Worm (Caenorhabditis elegans) whole organism, young adult: ENCODE results near the gene F41C3.2.

Experiments used
- F23B12.7 ChIP-seq: sonication (generic microtip); optimal IDR thresholded peaks from 2 replicates; lab custom pipeline; 2017; ENCODE audit warnings: missing genetic modification characterization, mild to moderate bottlenecking, missing compliant biosample characterization, antibody characterized with exemption, moderate library complexity; ENCODE audit not compliant: insufficient read depth
- F37B4.10 ChIP-seq: fragments of 200-800 bp; sonication (Bioruptor generic); IDR thresholded peaks from 2 replicates; pipeline ENCODE4 v1.3.6; 2022; ENCODE audit warnings: missing genetic modification characterization, missing compliant biosample characterization
- F57A8.1 ChIP-seq: fragments of 200-800 bp; sonication (Bioruptor generic); optimal IDR thresholded peaks from 2 replicates; lab custom pipeline; 2018; ENCODE audit warnings: mild to moderate bottlenecking, missing genetic modification characterization, moderate library complexity, missing compliant biosample characterization
- ama-1 ChIP-seq, 3 experiments: fragments of 150-350 bp in 1 of 3; sonication (generic microtip) in 2 of 3; optimal IDR thresholded peaks; 2 replicates each; lab custom pipeline; 2014 to 2018; ENCODE audit warnings: missing biosample characterization in 2 of 3, missing genetic modification characterization in 2 of 3, missing genetic modification reagents in 2 of 3
- attf-5 ChIP-seq: fragments of 200-800 bp; sonication (Bioruptor generic); optimal IDR thresholded peaks from 2 replicates; lab custom pipeline; 2018; ENCODE audit warnings: mild to moderate bottlenecking, missing genetic modification characterization, missing compliant biosample characterization
- ccch-3 ChIP-seq: fragments of 200-800 bp; sonication (Bioruptor generic); optimal IDR thresholded peaks from 2 replicates; lab custom pipeline; 2018; ENCODE audit warnings: mild to moderate bottlenecking, missing genetic modification characterization, missing compliant biosample characterization
- die-1 ChIP-seq: sonication (generic microtip); optimal IDR thresholded peaks from 2 replicates; lab custom pipeline; 2016; ENCODE audit warnings: missing genotype, mild to moderate bottlenecking, missing genetic modification characterization, missing compliant biosample characterization
- dox-1 ChIP-seq: fragments of 200-800 bp; sonication (Bioruptor generic); IDR thresholded peaks from 2 replicates; pipeline ENCODE4 v1.3.6; 2022; ENCODE audit warnings: missing genetic modification reagents, missing genetic modification characterization, missing compliant biosample characterization
- him-1 ChIP-seq: sonication (generic microtip); optimal IDR thresholded peaks from 2 replicates; lab custom pipeline; 2016; ENCODE audit warnings: missing genotype, missing genetic modification reagents, missing genetic modification characterization, missing compliant biosample characterization
- lsl-1 ChIP-seq: fragments of 200-800 bp; sonication (Bioruptor generic); optimal IDR thresholded peaks from 2 replicates; lab custom pipeline; 2018; ENCODE audit warnings: mild to moderate bottlenecking, missing genetic modification characterization, moderate library complexity, missing compliant biosample characterization
- nfya-2 ChIP-seq: fragments of 200-800 bp; sonication (Bioruptor generic); IDR thresholded peaks from 2 replicates; pipeline ENCODE4 v1.3.6; 2022; ENCODE audit warnings: missing genetic modification reagents, missing genetic modification characterization, missing compliant biosample characterization
- xnd-1 ChIP-seq: sonication (generic microtip); optimal IDR thresholded peaks from 2 replicates; lab custom pipeline; 2016; ENCODE audit warnings: missing genotype, missing genetic modification reagents, missing genetic modification characterization, missing compliant biosample characterization

DNA sequence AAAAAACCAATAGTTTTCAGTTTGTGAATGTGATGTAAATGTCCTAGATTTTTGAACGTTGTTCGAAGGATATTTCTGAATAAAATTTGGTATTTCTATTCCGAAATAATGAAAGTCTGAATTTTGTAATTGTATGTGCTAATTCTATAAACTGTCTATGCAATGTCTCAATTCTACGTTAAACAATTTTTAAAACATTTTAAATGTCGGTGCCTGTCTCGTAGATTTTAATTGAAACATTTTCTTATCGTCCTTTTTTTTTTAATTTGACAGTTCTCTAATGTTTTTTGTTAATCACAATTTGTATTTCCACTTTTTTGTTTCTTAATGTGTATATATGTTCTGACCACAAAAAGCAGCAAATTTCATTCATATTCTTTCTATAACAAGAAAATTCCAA, 20.0 kb upstream of the F41C3.2 start, which contains the start of gene F41C3.7:
- TF ChIP-seq F37B4.10 (GFP tag; lab: Robert Waterston, UW) (no peak), dox-1 (GFP tag; lab: Robert Waterston, UW) (no peak), attf-5 (GFP tag; lab: Kevin White, UChicago) (no peak), F23B12.7 (tag; lab: Kevin White, UChicago) (no peak), lsl-1 (GFP tag; lab: Kevin White, UChicago) (no peak), ama-1 (optimal IDR thresholded peaks at IDR 0.05; lab: Kevin White, UChicago) (no peak), ama-1 (GFP tag; optimal IDR thresholded peaks at IDR 0.05; lab: Kevin White, UChicago) (no peak), F57A8.1 (no peak), die-1 (no peak), ccch-3 (GFP tag; lab: Kevin White, UChicago) (no peak), him-1 (tag; lab: Kevin White, UChicago) (no peak), xnd-1 (tag; lab: Kevin White, UChicago) (no peak), nfya-2 (no peak)
